Worm (Caenorhabditis elegans) whole organism, young adult: Measurements from ENCODE around the gene Y24D9B.1.

Experiments
- B0035.1 ChIP-seq: sonication (generic microtip); optimal IDR thresholded peaks from 2 replicates; lab custom pipeline; 2016; ENCODE audit warnings: missing genetic modification characterization, mild to moderate bottlenecking, missing compliant biosample characterization, missing genotype, missing genetic modification reagents
- B0336.3 ChIP-seq: fragments of 200-800 bp; sonication (Bioruptor generic); IDR thresholded peaks from 2 replicates; pipeline ENCODE4 v1.3.6; 2022; ENCODE audit warnings: missing genetic modification characterization, missing compliant biosample characterization
- C17E4.6 ChIP-seq: fragments of 200-800 bp; sonication (Bioruptor generic); IDR thresholded peaks from 2 replicates; pipeline ENCODE4 v1.3.6; 2022; ENCODE audit warnings: missing genetic modification reagents, missing genetic modification characterization, missing compliant biosample characterization
- F33H1.4 ChIP-seq: fragments of 200-800 bp; sonication (Bioruptor generic); IDR thresholded peaks from 2 replicates; pipeline ENCODE4 v1.3.6; 2022; ENCODE audit warnings: missing genetic modification reagents, missing genetic modification characterization, missing compliant biosample characterization
- F39B2.1 ChIP-seq: fragments of 200-800 bp; sonication (Bioruptor generic); IDR thresholded peaks from 2 replicates; pipeline ENCODE4 v1.3.6; 2022; ENCODE audit warnings: missing genetic modification reagents, missing genetic modification characterization, missing compliant biosample characterization
- F49E8.2 ChIP-seq: sonication (generic microtip); optimal IDR thresholded peaks from 3 replicates; lab custom pipeline; 2017; ENCODE audit warnings: missing genetic modification characterization, mild to moderate bottlenecking, missing compliant biosample characterization, antibody characterized with exemption, moderate library complexity; ENCODE audit not compliant: insufficient read depth
- K12H6.12 ChIP-seq: fragments of 200-800 bp; sonication (Bioruptor generic); optimal IDR thresholded peaks from 2 replicates; lab custom pipeline; 2018; ENCODE audit warnings: mild to moderate bottlenecking, missing genetic modification characterization, missing compliant biosample characterization
- T07F8.4 ChIP-seq: sonication (generic microtip); optimal IDR thresholded peaks from 2 replicates; lab custom pipeline; 2016; ENCODE audit warnings: mild to moderate bottlenecking, missing genetic modification characterization, moderate library complexity, missing compliant biosample characterization
- attf-5 ChIP-seq: fragments of 200-800 bp; sonication (Bioruptor generic); optimal IDR thresholded peaks from 2 replicates; lab custom pipeline; 2018; ENCODE audit warnings: mild to moderate bottlenecking, missing genetic modification characterization, missing compliant biosample characterization
- ccch-3 ChIP-seq: fragments of 200-800 bp; sonication (Bioruptor generic); optimal IDR thresholded peaks from 2 replicates; lab custom pipeline; 2018; ENCODE audit warnings: mild to moderate bottlenecking, missing genetic modification characterization, missing compliant biosample characterization
- ceh-27 ChIP-seq: fragments of 200-800 bp; sonication (Bioruptor generic); optimal IDR thresholded peaks from 2 replicates; lab custom pipeline; 2018; ENCODE audit warnings: mild to moderate bottlenecking, missing genetic modification characterization, moderate library complexity, missing compliant biosample characterization
- dox-1 ChIP-seq: fragments of 200-800 bp; sonication (Bioruptor generic); IDR thresholded peaks from 2 replicates; pipeline ENCODE4 v1.3.6; 2022; ENCODE audit warnings: missing genetic modification reagents, missing genetic modification characterization, missing compliant biosample characterization
- dpff-1 ChIP-seq: sonication (generic microtip); optimal IDR thresholded peaks from 2 replicates; lab custom pipeline; 2017; ENCODE audit warnings: mild to moderate bottlenecking, missing genetic modification characterization, missing compliant biosample characterization
- egl-44 ChIP-seq: fragments of 200-800 bp; sonication (Bioruptor generic); IDR thresholded peaks from 2 replicates; pipeline ENCODE4 v1.3.6; 2022; ENCODE audit warnings: missing genetic modification reagents, missing genetic modification characterization, missing compliant biosample characterization
- fkh-3 ChIP-seq: sonication (generic microtip); optimal IDR thresholded peaks from 2 replicates; lab custom pipeline; 2016; ENCODE audit warnings: mild to moderate bottlenecking, missing genetic modification characterization, missing compliant biosample characterization
- hlh-12 ChIP-seq: sonication (generic microtip); optimal IDR thresholded peaks from 2 replicates; lab custom pipeline; 2016; ENCODE audit warnings: missing genetic modification characterization, missing compliant biosample characterization
- hmg-1.2 ChIP-seq: fragments of 200-800 bp; sonication (Bioruptor generic); IDR thresholded peaks from 2 replicates; pipeline ENCODE4 v1.3.6; 2022; ENCODE audit warnings: missing genetic modification reagents, missing genetic modification characterization, missing compliant biosample characterization
- lag-1 ChIP-seq: fragments of 200-800 bp; sonication (Bioruptor generic); IDR thresholded peaks from 2 replicates; pipeline ENCODE4 v1.3.6; 2022; ENCODE audit warnings: missing genetic modification reagents, missing genetic modification characterization, missing compliant biosample characterization
- let-607 ChIP-seq, 2 experiments: fragments of 200-800 bp in 1 of 2; sonication (Bioruptor generic) in 1 of 2; sonication (generic microtip) in 1 of 2; optimal IDR thresholded peaks; 2 replicates each; lab custom pipeline; 2016 to 2018; ENCODE audit warnings: mild to moderate bottlenecking in 2 of 2, missing compliant biosample characterization in 2 of 2, missing genetic modification characterization in 2 of 2, moderate library complexity in 2 of 2, missing genotype in 1 of 2
- lin-35 ChIP-seq, 3 experiments: fragments of 150-350 bp in 2 of 3; sonication (generic microtip) in 1 of 3; optimal IDR thresholded peaks; 2 replicates each; lab custom pipeline; 2014 to 2018; ENCODE audit warnings: missing biosample characterization in 3 of 3, missing genetic modification characterization in 3 of 3, missing genetic modification reagents in 3 of 3
- lin-40 ChIP-seq: sonication (generic microtip); optimal IDR thresholded peaks from 2 replicates; lab custom pipeline; 2016; ENCODE audit warnings: missing genetic modification characterization, mild to moderate bottlenecking, missing compliant biosample characterization, missing genotype, missing genetic modification reagents
- lsy-27 ChIP-seq: sonication (generic microtip); optimal IDR thresholded peaks from 2 replicates; lab custom pipeline; 2017; ENCODE audit warnings: missing genetic modification characterization, mild to moderate bottlenecking, missing compliant biosample characterization, antibody characterized with exemption, missing genotype, borderline replicate concordance; ENCODE audit not compliant: insufficient read depth
- madf-8 ChIP-seq: fragments of 200-800 bp; sonication (Bioruptor generic); conservative IDR thresholded peaks from 2 replicates; pipeline ENCODE4 v1.3.6; 2022; ENCODE audit warnings: missing genetic modification reagents, missing genetic modification characterization, missing compliant biosample characterization
- nfya-1 ChIP-seq: sonication (generic microtip); optimal IDR thresholded peaks from 2 replicates; lab custom pipeline; 2017; ENCODE audit warnings: antibody characterized with exemption, missing compliant biosample characterization, missing genetic modification characterization, borderline replicate concordance; ENCODE audit not compliant: insufficient read depth
- nfya-2 ChIP-seq: fragments of 200-800 bp; sonication (Bioruptor generic); IDR thresholded peaks from 2 replicates; pipeline ENCODE4 v1.3.6; 2022; ENCODE audit warnings: missing genetic modification reagents, missing genetic modification characterization, missing compliant biosample characterization
- nhr-179 ChIP-seq: sonication (generic microtip); optimal IDR thresholded peaks from 2 replicates; lab custom pipeline; 2016; ENCODE audit warnings: mild to moderate bottlenecking, missing genetic modification characterization, missing compliant biosample characterization
- nhr-90 ChIP-seq: sonication (generic microtip); optimal IDR thresholded peaks from 2 replicates; lab custom pipeline; 2016; ENCODE audit warnings: missing genotype, mild to moderate bottlenecking, missing genetic modification characterization, missing compliant biosample characterization
- rcor-1 ChIP-seq: fragments of 200-800 bp; sonication (Bioruptor generic); IDR thresholded peaks from 2 replicates; pipeline ENCODE4 v1.3.6; 2022; ENCODE audit warnings: missing genetic modification reagents, missing genetic modification characterization, missing compliant biosample characterization
- sdz-38 ChIP-seq: sonication (generic microtip); optimal IDR thresholded peaks from 2 replicates; lab custom pipeline; 2016; ENCODE audit warnings: missing genotype, missing genetic modification characterization, missing compliant biosample characterization
- snpc-1.1 ChIP-seq: sonication (generic microtip); optimal IDR thresholded peaks from 2 replicates; lab custom pipeline; 2017; ENCODE audit warnings: missing genetic modification characterization, mild to moderate bottlenecking, missing compliant biosample characterization, antibody characterized with exemption, moderate library complexity, missing genotype, missing genetic modification reagents; ENCODE audit not compliant: insufficient read depth
- snpc-3.4 ChIP-seq: sonication (generic microtip); optimal IDR thresholded peaks from 2 replicates; lab custom pipeline; 2017; ENCODE audit warnings: missing genetic modification characterization, mild to moderate bottlenecking, missing compliant biosample characterization, antibody characterized with exemption, moderate library complexity, missing genotype, missing genetic modification reagents
- tbx-9 ChIP-seq: sonication (generic microtip); optimal IDR thresholded peaks from 2 replicates; lab custom pipeline; 2016; ENCODE audit warnings: borderline replicate concordance, missing genetic modification characterization, inconsistent platforms, missing compliant biosample characterization

Y24D9B.1 gene

ce11 chrIV:4288332-4288731 lies 28.8 kb upstream of the Y24D9B.1 start, which contains the start of gene srv-4:
Gene srv-4, minus strand, starts transcription at chrIV:4288432.
- no peak for TF ChIP-seq K12H6.12 (tag; lab: Kevin White, UChicago)
- no peak for TF ChIP-seq tbx-9 (tag; lab: Kevin White, UChicago)
- TF ChIP-seq sdz-38 (tag; lab: Kevin White, UChicago): no peak
- TF ChIP-seq ceh-27 (GFP tag; lab: Kevin White, UChicago): no peak

ce11 chrIV:4289267-4289666 lies 27.9 kb upstream of the Y24D9B.1 start, which contains the start of gene F15E6.5:
Gene F15E6.5, plus strand, starts transcription at chrIV:4289567.
- TF ChIP-seq let-607 (tag; optimal IDR thresholded peaks at IDR 0.05; lab: Kevin White, UChicago): no peak
- TF ChIP-seq hlh-12 (tag; lab: Kevin White, UChicago): no peak
- no peak for TF ChIP-seq attf-5 (GFP tag; lab: Kevin White, UChicago)
- TF ChIP-seq rcor-1 (GFP tag; lab: Robert Waterston, UW): no peak
- TF ChIP-seq dox-1: no peak
- no peak for TF ChIP-seq K12H6.12 (tag; lab: Kevin White, UChicago)
- TF ChIP-seq F33H1.4: no peak
- TF ChIP-seq nfya-2 (GFP tag; lab: Robert Waterston, UW): no peak
- TF ChIP-seq snpc-3.4 (tag; lab: Kevin White, UChicago): no peak
- TF ChIP-seq lsy-27 (tag; lab: Kevin White, UChicago): no peak
- no peak for TF ChIP-seq nfya-1 (tag; lab: Kevin White, UChicago)
- no peak for TF ChIP-seq lag-1 (GFP tag; lab: Robert Waterston, UW)
- no peak for TF ChIP-seq F49E8.2 (tag; lab: Kevin White, UChicago)
- no peak for TF ChIP-seq B0035.1 (tag; lab: Kevin White, UChicago)
- TF ChIP-seq dpff-1 (tag; lab: Kevin White, UChicago): no peak

DNA sequence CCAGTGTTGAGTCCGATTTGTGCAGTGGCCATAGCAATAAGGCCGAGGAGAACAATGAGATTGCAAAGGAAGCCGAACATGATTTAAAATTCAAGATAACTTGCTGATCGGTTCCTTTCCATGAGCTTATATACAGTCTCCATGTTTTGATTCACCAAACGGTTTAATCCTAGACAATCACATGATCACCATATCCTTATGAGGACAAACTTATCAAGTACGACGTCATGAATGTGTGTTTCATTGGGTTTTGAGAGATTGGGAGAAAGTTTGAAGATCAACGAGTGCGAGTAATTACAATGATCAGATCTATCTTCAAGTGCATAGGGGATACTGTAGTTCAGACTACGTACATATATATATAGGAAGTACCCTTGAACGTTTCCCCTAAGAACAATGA lies 26.7 kb upstream of the Y24D9B.1 start, which contains the start of gene dct-7:
Gene dct-7, minus strand, starts transcription at position 101 of the 400 bp plus-strand sequence.
- TF ChIP-seq nhr-90 (tag; lab: Kevin White, UChicago): no peak
- no peak for TF ChIP-seq lin-35 (GFP tag; optimal IDR thresholded peaks at IDR 0.05; lab: Kevin White, UChicago)
- TF ChIP-seq F33H1.4: no peak
- TF ChIP-seq B0336.3 (GFP tag; lab: Robert Waterston, UW): no peak
- TF ChIP-seq madf-8 (GFP tag; lab: Robert Waterston, UW): no peak
- TF ChIP-seq let-607 (tag; optimal IDR thresholded peaks at IDR 0.05; lab: Kevin White, UChicago): no peak
- TF ChIP-seq fkh-3 (tag; lab: Kevin White, UChicago): no peak
- no peak for TF ChIP-seq snpc-1.1 (tag; lab: Kevin White, UChicago)
- TF ChIP-seq T07F8.4 (tag; lab: Kevin White, UChicago): no peak
- no peak for TF ChIP-seq F39B2.1 (GFP tag; lab: Robert Waterston, UW)
- no peak for TF ChIP-seq egl-44 (GFP tag; lab: Robert Waterston, UW)
- TF ChIP-seq attf-5 (GFP tag; lab: Kevin White, UChicago): no peak
- no peak for TF ChIP-seq ccch-3 (GFP tag; lab: Kevin White, UChicago)
- no peak for TF ChIP-seq C17E4.6 (GFP tag; lab: Robert Waterston, UW)
- TF ChIP-seq nhr-179 (tag; lab: Kevin White, UChicago): no peak
- no peak for TF ChIP-seq hmg-1.2 (GFP tag; lab: Robert Waterston, UW)
- no peak for TF ChIP-seq K12H6.12 (tag; lab: Kevin White, UChicago)
- no peak for TF ChIP-seq lin-40
